Worm (Caenorhabditis elegans) whole organism, L3 larva: ENCODE measurements around the gene mig-38.
A peak's percentile ranks its signal among the peaks of the same experiment; 100 is the strongest.

Source experiments
- R02D3.7 ChIP-seq: fragments of 150-350 bp; optimal IDR thresholded peaks from 2 replicates; lab custom pipeline; 2014; ENCODE audit warnings: missing biosample characterization, missing genetic modification characterization
- ZK546.5 ChIP-seq: sonication (generic microtip); optimal IDR thresholded peaks from 2 replicates; lab custom pipeline; 2017; ENCODE audit warnings: missing biosample characterization, missing genetic modification characterization
- aly-2 ChIP-seq: fragments of 150-350 bp; optimal IDR thresholded peaks from 2 replicates; lab custom pipeline; 2014; ENCODE audit warnings: missing biosample characterization, missing genetic modification characterization
- ama-1 ChIP-seq: fragments of 150-350 bp; optimal IDR thresholded peaks from 2 replicates; lab custom pipeline; 2018
- ceh-16 ChIP-seq: sonication (generic microtip); optimal IDR thresholded peaks from 2 replicates; lab custom pipeline; 2017; ENCODE audit warnings: missing biosample characterization, missing genetic modification characterization
- ceh-28 ChIP-seq: fragments of 150-350 bp; optimal IDR thresholded peaks from 2 replicates; lab custom pipeline; 2014; ENCODE audit warnings: missing biosample characterization, missing genetic modification reagents, missing genetic modification characterization
- ceh-82 ChIP-seq: fragments of 150-350 bp; optimal IDR thresholded peaks from 2 replicates; lab custom pipeline; 2014; ENCODE audit warnings: missing biosample characterization, missing genetic modification characterization
- ceh-9 ChIP-seq: sonication (generic microtip); optimal IDR thresholded peaks from 2 replicates; lab custom pipeline; 2018; ENCODE audit warnings: missing biosample characterization, missing genetic modification characterization
- daf-12 ChIP-seq: fragments of 150-350 bp; optimal IDR thresholded peaks from 2 replicates; lab custom pipeline; 2014; ENCODE audit warnings: missing biosample characterization, missing genetic modification reagents, missing genetic modification characterization
- egl-27 ChIP-seq: sonication (generic microtip); optimal IDR thresholded peaks from 4 replicates; lab custom pipeline; 2017; ENCODE audit warnings: missing biosample characterization, missing genetic modification reagents, missing genetic modification characterization
- egl-5 ChIP-seq: fragments of 150-350 bp; optimal IDR thresholded peaks from 2 replicates; lab custom pipeline; 2017; ENCODE audit warnings: missing biosample characterization, missing genetic modification reagents, missing genetic modification characterization, inconsistent platforms
- elt-1 ChIP-seq: fragments of 150-350 bp; optimal IDR thresholded peaks from 2 replicates; lab custom pipeline; 2014; ENCODE audit warnings: missing biosample characterization, missing genetic modification characterization
- elt-2 ChIP-seq: sonication (generic microtip); optimal IDR thresholded peaks from 2 replicates; lab custom pipeline; 2016; ENCODE audit warnings: missing genetic modification reagents, mild to moderate bottlenecking, missing genetic modification characterization, missing compliant biosample characterization
- elt-3 ChIP-seq, 3 experiments: fragments of 150-350 bp in 1 of 3; sonication (generic microtip) in 2 of 3; optimal IDR thresholded peaks; 2 replicates in 2 of 3; 4 replicates in 1 of 3; lab custom pipeline; 2014 to 2017; ENCODE audit warnings: missing biosample characterization in 3 of 3, missing genetic modification characterization in 3 of 3
- eor-1 ChIP-seq, 2 experiments: fragments of 150-350 bp; optimal IDR thresholded peaks; 2 replicates each; lab custom pipeline; 2014 to 2018; ENCODE audit warnings: missing biosample characterization in 2 of 2, missing genetic modification characterization in 2 of 2
- fkh-10 ChIP-seq: sonication (generic microtip); optimal IDR thresholded peaks from 2 replicates; lab custom pipeline; 2017; ENCODE audit warnings: missing biosample characterization, missing genetic modification reagents, missing genetic modification characterization
- fkh-2 ChIP-seq: fragments of 150-350 bp; optimal IDR thresholded peaks from 2 replicates; lab custom pipeline; 2014; ENCODE audit warnings: missing biosample characterization, missing genetic modification reagents, missing genetic modification characterization
- fos-1 ChIP-seq: fragments of 150-350 bp; optimal IDR thresholded peaks from 2 replicates; lab custom pipeline; 2014; ENCODE audit warnings: missing biosample characterization, missing genetic modification characterization
- hmg-11 ChIP-seq: sonication (generic microtip); optimal IDR thresholded peaks from 2 replicates; lab custom pipeline; 2016; ENCODE audit warnings: missing genetic modification characterization, missing compliant biosample characterization
- jun-1 ChIP-seq: fragments of 150-350 bp; optimal IDR thresholded peaks from 2 replicates; lab custom pipeline; 2014; ENCODE audit warnings: missing biosample characterization, missing genetic modification reagents, missing genetic modification characterization
- lin-15B ChIP-seq: fragments of 150-350 bp; optimal IDR thresholded peaks from 2 replicates; lab custom pipeline; 2014; ENCODE audit warnings: missing biosample characterization, missing genetic modification characterization
- lsy-12 ChIP-seq: sonication (generic microtip); optimal IDR thresholded peaks from 2 replicates; lab custom pipeline; 2016; ENCODE audit warnings: mild to moderate bottlenecking, missing genetic modification characterization, missing compliant biosample characterization
- mdl-1 ChIP-seq: fragments of 150-350 bp; optimal IDR thresholded peaks from 2 replicates; lab custom pipeline; 2014; ENCODE audit warnings: missing biosample characterization, missing genetic modification characterization
- mml-1 ChIP-seq: fragments of 150-350 bp; sonication (generic microtip); optimal IDR thresholded peaks from 3 replicates; lab custom pipeline; 2014; ENCODE audit warnings: missing biosample characterization, missing genetic modification characterization
- nfya-1 ChIP-seq: sonication (generic microtip); optimal IDR thresholded peaks from 2 replicates; lab custom pipeline; 2017; ENCODE audit warnings: missing genetic modification characterization, mild to moderate bottlenecking, missing compliant biosample characterization, antibody characterized with exemption, moderate library complexity; ENCODE audit not compliant: insufficient read depth
- nhr-12 ChIP-seq: fragments of 150-350 bp; optimal IDR thresholded peaks from 2 replicates; lab custom pipeline; 2014; ENCODE audit warnings: missing biosample characterization, missing genetic modification characterization
- nhr-23 ChIP-seq: fragments of 150-350 bp; optimal IDR thresholded peaks from 2 replicates; lab custom pipeline; 2014; ENCODE audit warnings: missing biosample characterization, missing genetic modification reagents, missing genetic modification characterization
- nhr-237 ChIP-seq: fragments of 150-350 bp; optimal IDR thresholded peaks from 2 replicates; lab custom pipeline; 2014; ENCODE audit warnings: missing biosample characterization, missing genetic modification characterization
- nhr-25 ChIP-seq: sonication (generic microtip); optimal IDR thresholded peaks from 2 replicates; lab custom pipeline; 2017; ENCODE audit warnings: missing biosample characterization, missing genetic modification characterization
- nhr-43 ChIP-seq: sonication (generic microtip); optimal IDR thresholded peaks from 2 replicates; lab custom pipeline; 2016; ENCODE audit warnings: mild to moderate bottlenecking, missing genetic modification characterization, missing compliant biosample characterization; ENCODE audit not compliant: poor library complexity, severe bottlenecking
- nhr-67 ChIP-seq: fragments of 150-350 bp; optimal IDR thresholded peaks from 2 replicates; lab custom pipeline; 2014; ENCODE audit warnings: missing biosample characterization, missing genetic modification characterization
- nhr-76 ChIP-seq: fragments of 150-350 bp; sonication (generic microtip); optimal IDR thresholded peaks from 5 replicates; lab custom pipeline; 2014; ENCODE audit warnings: missing biosample characterization, missing genetic modification characterization
- nhr-77 ChIP-seq: fragments of 150-350 bp; optimal IDR thresholded peaks from 2 replicates; lab custom pipeline; 2014; ENCODE audit warnings: missing biosample characterization, missing genetic modification characterization
- pha-4 ChIP-seq: fragments of 150-350 bp; optimal IDR thresholded peaks from 2 replicates; lab custom pipeline; 2014; ENCODE audit warnings: missing biosample characterization, missing genetic modification reagents, missing genetic modification characterization
- pqm-1 ChIP-seq: fragments of 150-350 bp; optimal IDR thresholded peaks from 2 replicates; lab custom pipeline; 2017; ENCODE audit warnings: missing biosample characterization, missing genetic modification characterization, inconsistent platforms
- sea-2 ChIP-seq: fragments of 150-350 bp; sonication (generic microtip); optimal IDR thresholded peaks from 4 replicates; lab custom pipeline; 2014; ENCODE audit warnings: missing biosample characterization, missing genetic modification reagents, missing genetic modification characterization
- skn-1 ChIP-seq: fragments of 150-350 bp; optimal IDR thresholded peaks from 2 replicates; lab custom pipeline; 2014; ENCODE audit warnings: missing biosample characterization, missing genetic modification characterization
- snpc-4 ChIP-seq: fragments of 150-350 bp; optimal IDR thresholded peaks from 2 replicates; lab custom pipeline; 2014; ENCODE audit warnings: missing biosample characterization, missing genetic modification characterization
- tbx-2 ChIP-seq: sonication (generic microtip); optimal IDR thresholded peaks from 2 replicates; lab custom pipeline; 2016; ENCODE audit warnings: mild to moderate bottlenecking, missing genetic modification characterization, missing compliant biosample characterization
- unc-39 ChIP-seq: sonication (generic microtip); optimal IDR thresholded peaks from 4 replicates; lab custom pipeline; 2017; ENCODE audit warnings: missing biosample characterization, missing genetic modification characterization
- unc-62 ChIP-seq: fragments of 150-350 bp; sonication (generic microtip); optimal IDR thresholded peaks from 4 replicates; lab custom pipeline; 2014; ENCODE audit warnings: missing biosample characterization, missing genetic modification reagents, missing genetic modification characterization
- zag-1 ChIP-seq: fragments of 150-350 bp; optimal IDR thresholded peaks from 2 replicates; lab custom pipeline; 2014; ENCODE audit warnings: missing biosample characterization, missing genetic modification characterization
- ztf-4 ChIP-seq: fragments of 150-350 bp; optimal IDR thresholded peaks from 2 replicates; lab custom pipeline; 2014; ENCODE audit warnings: missing biosample characterization, missing genetic modification characterization

The mig-38 gene

DNA sequence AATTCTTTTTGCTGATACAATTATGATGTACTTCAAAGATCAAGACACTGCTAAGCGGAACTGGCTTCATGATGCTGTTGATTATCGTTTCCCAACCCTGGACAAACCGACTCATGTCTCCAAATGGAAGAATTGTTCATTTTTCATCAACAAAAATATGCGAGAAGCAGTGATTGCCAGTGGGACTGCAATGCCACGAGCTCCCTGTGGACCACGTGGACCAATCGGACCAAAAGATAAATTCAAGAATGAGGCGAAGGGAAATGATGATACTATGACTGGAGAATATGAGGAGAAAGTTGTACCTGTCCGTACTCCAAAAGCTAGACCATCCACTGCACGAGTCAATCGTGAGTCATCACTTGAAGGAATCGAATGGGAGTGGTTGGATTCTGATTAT lies 7.6 kb upstream of the mig-38 start:
- TF ChIP-seq skn-1 (tag; lab: Kevin White, UChicago), result no peak
- no peak for TF ChIP-seq sea-2 (GFP tag; lab: Kevin White, UChicago)
- no peak for TF ChIP-seq nhr-237 (tag; lab: Kevin White, UChicago)
- TF ChIP-seq egl-5, result no peak
- TF ChIP-seq snpc-4, result no peak
- TF ChIP-seq zag-1 (tag; lab: Kevin White, UChicago), result no peak
- TF ChIP-seq nhr-23 (tag; lab: Kevin White, UChicago), result no peak
- TF ChIP-seq egl-27 (tag; lab: Kevin White, UChicago), result no peak
- TF ChIP-seq unc-39, result no peak
- no peak for TF ChIP-seq nhr-77 (tag; lab: Kevin White, UChicago)
- TF ChIP-seq fkh-10 (GFP tag; lab: Kevin White, UChicago), result no peak
- TF ChIP-seq ztf-4, result no peak
- TF ChIP-seq, all 47 proteins: peak for 0

DNA sequence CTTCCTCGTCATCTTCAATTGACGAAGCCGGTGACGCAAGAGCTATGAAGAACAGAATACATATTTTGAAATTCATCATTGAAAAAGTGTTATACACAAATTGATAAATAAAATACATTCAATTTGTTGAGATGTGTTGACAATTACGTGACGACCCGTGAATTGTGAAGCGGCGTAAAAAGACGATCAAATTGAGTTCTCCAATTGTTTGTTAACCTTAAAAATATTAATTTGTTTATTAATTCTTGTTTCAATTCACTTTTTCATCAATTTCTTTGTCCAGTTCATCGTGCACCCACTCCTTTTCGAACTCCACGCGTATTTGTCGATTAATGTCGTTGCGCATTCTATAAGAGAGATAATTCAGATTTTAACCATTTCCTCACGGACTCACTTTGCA lies 1.9 kb upstream of the mig-38 start, which contains the start of gene spe-36:
TSS of gene spe-36 (minus strand) at position 101 of the 400 bp plus-strand sequence.
- no peak for TF ChIP-seq pha-4 (tag; lab: Kevin White, UChicago)
- TF ChIP-seq, all 47 proteins: peak for 0

DNA sequence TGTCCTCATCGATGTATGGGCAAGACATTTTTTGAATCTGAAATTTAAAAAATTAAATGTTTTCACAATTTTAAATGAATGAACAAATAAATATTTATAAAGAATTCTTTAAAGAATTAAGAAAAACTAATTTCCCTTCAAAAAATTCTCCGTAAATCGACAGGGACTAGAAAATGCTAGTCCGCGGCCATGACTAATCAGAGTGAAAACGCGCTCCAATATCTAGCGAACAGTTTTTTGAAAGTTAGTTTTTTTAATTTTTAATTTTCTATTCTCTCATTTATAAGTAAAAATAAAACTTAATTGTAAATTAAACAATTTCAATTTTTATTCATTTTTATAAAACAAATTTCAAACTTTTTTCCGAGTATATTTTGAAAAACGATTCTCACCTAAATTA lies 1.2 kb upstream of the mig-38 start:
- TF ChIP-seq ama-1 (lab: Kevin White, UChicago) (peak; percentile 18), nhr-237 (tag; lab: Kevin White, UChicago) (no peak), nfya-1 (peak; percentile 69), lin-15B (tag; lab: Kevin White, UChicago) (peak; percentile 67), nhr-23 (tag; lab: Kevin White, UChicago) (peak; percentile 61), pha-4 (tag; lab: Kevin White, UChicago) (peak; percentile 82), aly-2 (tag; lab: Kevin White, UChicago) (no peak), nhr-25 (tag; lab: Kevin White, UChicago) (no peak), R02D3.7 (tag; lab: Kevin White, UChicago) (peak; percentile 81), nhr-43 (peak; percentile 34)

DNA sequence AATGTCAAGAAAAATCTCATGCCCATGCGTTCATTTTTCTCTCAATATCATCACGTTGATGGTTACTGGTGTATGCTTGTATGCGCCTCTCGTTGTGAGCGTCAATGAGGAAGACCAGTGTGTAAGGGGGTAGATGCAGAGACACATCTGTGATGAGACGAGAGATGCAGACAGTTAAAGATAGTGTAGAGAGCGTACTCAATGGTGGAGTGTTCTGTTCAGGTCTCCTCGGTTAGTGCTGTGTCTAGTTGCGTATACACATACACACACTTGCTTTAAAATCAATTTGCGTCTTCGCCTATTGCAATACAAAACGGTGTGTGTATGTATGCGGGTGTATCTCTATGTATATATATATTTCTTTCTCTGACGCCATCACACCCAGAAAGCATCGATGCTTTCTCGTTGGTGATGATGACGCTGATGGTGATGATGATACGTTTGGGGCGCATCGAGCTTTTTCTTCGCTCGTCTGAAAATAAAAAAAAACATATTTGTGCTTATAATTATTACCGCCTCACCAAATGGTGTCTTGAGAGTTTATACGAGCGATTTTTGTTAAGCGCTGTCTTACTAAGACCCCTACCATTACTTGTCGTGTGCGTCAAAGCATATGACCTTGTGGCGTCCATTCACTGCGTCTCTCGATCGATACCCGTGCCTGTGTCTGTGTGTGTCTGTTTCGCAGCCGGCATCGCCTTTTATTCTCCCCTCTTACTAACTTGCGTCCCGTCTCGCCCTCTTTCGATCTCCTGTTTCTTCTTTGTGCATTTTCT lies 441 bp upstream of the mig-38 start, which contains the start of gene F40F11.3:
TSS of gene F40F11.3 (minus strand) at position 589 of the 776 bp plus-strand sequence.
- peak; percentile 83 for TF ChIP-seq lin-15B (tag; lab: Kevin White, UChicago)
- no peak for TF ChIP-seq fkh-2 (tag; lab: Kevin White, UChicago)
- peak; percentile 91 for TF ChIP-seq skn-1 (tag; lab: Kevin White, UChicago)
- peak; percentile 91 for TF ChIP-seq nfya-1
- peak; percentile 96 for TF ChIP-seq hmg-11 (tag; lab: Kevin White, UChicago)
- TF ChIP-seq mml-1 (tag; lab: Kevin White, UChicago), result no peak
- peak; percentile 88 for TF ChIP-seq nhr-43
- TF ChIP-seq elt-2 (tag; lab: Kevin White, UChicago), result peak; percentile 69
- TF ChIP-seq fos-1 (tag; lab: Kevin White, UChicago), result peak; percentile 26
- peak; percentile 90 for TF ChIP-seq lsy-12
- peak; percentile 72 for TF ChIP-seq R02D3.7 (tag; lab: Kevin White, UChicago)
- peak; percentile 46 for TF ChIP-seq mdl-1
- no peak for TF ChIP-seq ZK546.5 (tag; lab: Kevin White, UChicago)
- TF ChIP-seq unc-62, result peak; percentile 46
- peak; percentile 77 for TF ChIP-seq snpc-4
- peak; percentile 64 for TF ChIP-seq pqm-1 (tag; lab: Kevin White, UChicago)
- no peak for TF ChIP-seq elt-3 (tag; optimal IDR thresholded peaks at IDR 0.05; lab: Kevin White, UChicago)
- TF ChIP-seq ceh-28 (tag; lab: Kevin White, UChicago), result peak; percentile 72
- peak; percentile 84 for TF ChIP-seq egl-5
- peak; percentile 60 for TF ChIP-seq nhr-23 (tag; lab: Kevin White, UChicago)
- no peak for TF ChIP-seq ceh-82 (tag; lab: Kevin White, UChicago)
- no peak for TF ChIP-seq daf-12 (tag; lab: Kevin White, UChicago)
- TF ChIP-seq nhr-77 (tag; lab: Kevin White, UChicago), result no peak
- TF ChIP-seq jun-1 (tag; lab: Kevin White, UChicago), result peak; percentile 74
- peak; percentile 4 for TF ChIP-seq ztf-4
- TF ChIP-seq unc-39, result no peak
- TF ChIP-seq eor-1 (tag; optimal IDR thresholded peaks at IDR 0.05; lab: Kevin White, UChicago), result no peak
- TF ChIP-seq nhr-12 (tag; lab: Kevin White, UChicago), result no peak
- no peak for TF ChIP-seq nhr-67
- TF ChIP-seq egl-27 (tag; lab: Kevin White, UChicago), result peak; percentile 45
- TF ChIP-seq ama-1 (lab: Kevin White, UChicago), result peak; percentile 81
- TF ChIP-seq tbx-2 (tag; lab: Kevin White, UChicago), result peak; percentile 69
- no peak for TF ChIP-seq ceh-16 (tag; lab: Kevin White, UChicago)
- TF ChIP-seq nhr-25 (tag; lab: Kevin White, UChicago), result peak; percentile 97
- no peak for TF ChIP-seq sea-2 (GFP tag; lab: Kevin White, UChicago)
- no peak for TF ChIP-seq ceh-9
- peak; percentile 77 for TF ChIP-seq fkh-10 (GFP tag; lab: Kevin White, UChicago)
- no peak for TF ChIP-seq nhr-237 (tag; lab: Kevin White, UChicago)
- no peak for TF ChIP-seq nhr-76
- peak; percentile 34 for TF ChIP-seq elt-1 (tag; lab: Kevin White, UChicago)
